Fruit fly (Drosophila melanogaster): Measurements from ENCODE around the gene CG42613.

The CG42613 gene

DNA sequence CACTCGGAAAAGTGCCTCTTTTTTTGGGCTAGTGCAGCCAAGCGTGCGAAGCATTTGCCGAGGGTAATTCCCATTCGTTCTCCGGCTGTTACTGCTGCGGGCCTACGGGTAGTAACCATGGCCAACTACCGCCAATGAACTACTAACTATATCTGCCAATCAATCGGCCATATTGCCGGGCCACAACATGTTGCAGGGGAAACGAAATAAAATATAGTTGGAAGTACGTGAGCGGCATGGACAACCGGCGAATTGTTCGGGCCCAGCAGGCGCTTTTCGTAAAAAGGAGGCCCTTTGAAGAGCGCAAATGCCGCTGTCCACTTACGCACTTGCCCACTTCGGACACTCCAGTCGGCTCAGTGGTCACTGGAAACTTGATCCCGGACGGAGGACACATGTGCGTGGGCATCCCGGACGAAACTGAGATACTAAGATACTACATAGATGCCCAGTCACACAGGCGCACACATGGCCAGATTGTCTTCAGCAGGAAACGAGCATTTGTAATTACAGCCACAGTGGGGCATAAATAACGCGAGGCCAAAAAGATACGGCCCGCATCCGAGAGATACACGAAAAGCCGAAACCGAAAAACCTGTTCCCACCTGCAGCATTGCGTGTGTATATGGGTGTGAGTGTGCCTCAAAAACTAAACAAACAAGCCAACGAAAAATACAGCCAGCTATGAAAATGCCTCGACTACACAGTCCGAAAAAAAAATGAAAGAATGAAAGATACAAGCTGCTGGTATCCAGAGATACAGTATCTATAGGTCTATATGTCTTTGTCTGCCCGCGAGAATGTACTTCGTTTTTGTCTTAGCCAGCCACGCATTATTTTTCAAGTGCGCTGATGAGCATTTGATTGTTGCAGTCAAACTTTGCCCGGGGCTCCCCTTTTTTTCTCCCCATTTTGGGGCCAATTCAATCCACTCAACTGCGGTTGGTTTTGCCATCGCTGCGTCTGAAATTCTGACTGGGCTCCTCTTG, 58.7 kb downstream of the CG42613 start (continued):
- TF ChIP-seq HLHmδ (GFP tag; optimal IDR thresholded peaks at IDR 0.05) (no peak), kni (GFP tag; optimal IDR thresholded peaks at IDR 0.05) (peak; percentile 75), ewg (GFP tag; optimal IDR thresholded peaks at IDR 0.05) (peak; percentile 2), sqz (GFP tag; optimal IDR thresholded peaks at IDR 0.05) (peak; percentile 34), CG1602 (GFP tag; optimal IDR thresholded peaks at IDR 0.05) (peak; percentile 3), CG8924 (tag; optimal IDR thresholded peaks at IDR 0.05) (peak; percentile 25), Atf6 (GFP tag; IDR thresholded peaks at IDR 0.05) (no peak), E2f1 (GFP tag; IDR thresholded peaks at IDR 0.05) (no peak), CG32772 (GFP tag; IDR thresholded peaks at IDR 0.05) (peak; percentile 28; the same call in 1 of the 2 replicates), Sox100B (GFP tag; optimal IDR thresholded peaks at IDR 0.05) (peak; percentile 41), twi (tag; optimal IDR thresholded peaks at IDR 0.05) (peak; percentile 95), odd (GFP tag; optimal IDR thresholded peaks at IDR 0.05) (peak; percentile 16), inv (GFP tag; IDR thresholded peaks at IDR 0.05; ENCODE audit: partially characterized antibody) (no peak), jumu (GFP tag; optimal IDR thresholded peaks at IDR 0.05) (peak; percentile 20), nom (GFP tag; optimal IDR thresholded peaks at IDR 0.05) (no peak), CG10543 (GFP tag; optimal IDR thresholded peaks at IDR 0.05) (peak; percentile 72), ind (GFP tag; optimal IDR thresholded peaks at IDR 0.05) (peak; percentile 33), sens (GFP tag) (peak; percentile 39), CG6689 (GFP tag; IDR thresholded peaks at IDR 0.05) (peak; percentile 26; the same call in 1 of the 2 replicates), Poxn (GFP tag; IDR thresholded peaks at IDR 0.05) (no peak), CG10979 (tag; optimal IDR thresholded peaks at IDR 0.05) (peak; percentile 51), CG5245 (GFP tag; optimal IDR thresholded peaks at IDR 0.05) (peak; percentile 1), chif (GFP tag; optimal IDR thresholded peaks at IDR 0.05) (peak in 1 of 2 experiments; percentile 1), CG14710 (tag; optimal IDR thresholded peaks at IDR 0.05) (peak; percentile 35), bab2 (GFP tag; optimal IDR thresholded peaks at IDR 0.05) (no peak), NfI (GFP tag; optimal IDR thresholded peaks at IDR 0.05) (peak; percentile 6), CG34422 (GFP tag; IDR thresholded peaks at IDR 0.05) (0 out of 3 replicates have a peak, but pooled peaks have one; percentile 20), CG2889 (GFP tag; IDR thresholded peaks at IDR 0.05) (no peak), CG12071 (GFP tag; optimal IDR thresholded peaks at IDR 0.05) (peak; percentile 21), Deaf1 (tag; optimal IDR thresholded peaks at IDR 0.05) (peak; percentile 61), sc (optimal IDR thresholded peaks at IDR 0.05) (no peak), sc (GFP tag; optimal IDR thresholded peaks at IDR 0.05) (peak; percentile 20), tin (GFP tag; optimal IDR thresholded peaks at IDR 0.05) (peak; percentile 31), CG4730 (GFP tag; IDR thresholded peaks at IDR 0.05) (no peak), CG6813 (GFP tag; optimal IDR thresholded peaks at IDR 0.05) (no peak), pnt (GFP tag; optimal IDR thresholded peaks at IDR 0.05) (peak; percentile 33), disco-r (GFP tag; optimal IDR thresholded peaks at IDR 0.05) (peak; percentile 39), CG1529 (GFP tag; optimal IDR thresholded peaks at IDR 0.05) (peak; percentile 8), MBD-R2 (GFP tag; IDR thresholded peaks at IDR 0.05) (no peak), CG8290 (GFP tag; optimal IDR thresholded peaks at IDR 0.05) (no peak), CG8290 (tag; optimal IDR thresholded peaks at IDR 0.05) (no peak), kah (GFP tag; optimal IDR thresholded peaks at IDR 0.05) (peak; percentile 19), CG15601 (tag; optimal IDR thresholded peaks at IDR 0.05) (peak; percentile 35), CG6791 (GFP tag; IDR thresholded peaks at IDR 0.05; ENCODE audit: partially characterized antibody) (no peak), ara (GFP tag; IDR thresholded peaks at IDR 0.05) (0 out of 2 replicates have a peak, but pooled peaks have one; percentile 22), pb (GFP tag; optimal IDR thresholded peaks at IDR 0.05) (peak; percentile 49), CG8388 (GFP tag; optimal IDR thresholded peaks at IDR 0.05) (no peak), Asciz (GFP tag; optimal IDR thresholded peaks at IDR 0.05) (peak; percentile 3), dmrt11E (tag; optimal IDR thresholded peaks at IDR 0.05) (no peak)
